Worm (Caenorhabditis elegans): ENCODE measurements around the gene F20G2.6.

DNA sequence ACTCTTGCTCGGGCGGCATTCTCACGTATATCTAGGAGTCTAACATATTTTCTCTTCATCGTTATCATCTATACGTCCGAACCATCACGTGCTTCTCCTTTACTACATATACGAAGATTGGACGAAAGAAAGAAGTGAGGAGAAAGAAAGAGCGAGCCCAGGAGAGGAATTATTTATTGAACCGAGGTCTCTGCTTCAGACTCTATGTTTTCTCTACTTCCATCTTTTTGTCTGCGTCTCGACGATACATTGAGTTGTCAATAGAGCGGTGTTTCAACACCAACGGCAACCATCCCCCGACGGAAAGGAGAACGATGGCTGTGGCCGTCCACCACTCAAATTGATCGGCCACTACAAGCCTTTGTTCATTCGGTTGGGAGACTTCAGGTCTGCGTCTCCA, 26.5 kb downstream of the F20G2.6 start:
- peak; percentile 38 for TF ChIP-seq sptf-1 (tag; optimal IDR thresholded peaks at IDR 0.05)
- no peak for TF ChIP-seq nhr-12 (tag; optimal IDR thresholded peaks at IDR 0.05)
- peak; percentile 91 for TF ChIP-seq unc-120 (tag; optimal IDR thresholded peaks at IDR 0.05; ENCODE audit: poor library complexity, severe bottlenecking)
- peak; percentile 93 for TF ChIP-seq nhr-2 (tag; optimal IDR thresholded peaks at IDR 0.05)

Data from whole organism, mixed stage, embryonic.